Worm (Caenorhabditis elegans) whole organism, young adult: ENCODE results near the gene mec-14.

Experiments
- B0019.2 ChIP-seq: fragments of 200-800 bp; sonication (Bioruptor generic); conservative IDR thresholded peaks from 2 replicates; pipeline ENCODE4 v1.3.6; 2022; ENCODE audit warnings: missing genetic modification reagents, missing genetic modification characterization, missing compliant biosample characterization
- C17E4.6 ChIP-seq: fragments of 200-800 bp; sonication (Bioruptor generic); IDR thresholded peaks from 2 replicates; pipeline ENCODE4 v1.3.6; 2022; ENCODE audit warnings: missing genetic modification reagents, missing genetic modification characterization, missing compliant biosample characterization
- D2030.7 ChIP-seq: fragments of 200-800 bp; sonication (Bioruptor generic); IDR thresholded peaks from 2 replicates; pipeline ENCODE4 v1.3.6; 2022; ENCODE audit warnings: missing genetic modification reagents, missing genetic modification characterization, missing compliant biosample characterization
- F22D6.2 ChIP-seq: sonication (generic microtip); optimal IDR thresholded peaks from 2 replicates; lab custom pipeline; 2016; ENCODE audit warnings: mild to moderate bottlenecking, missing genetic modification characterization, missing compliant biosample characterization
- F23B12.7 ChIP-seq: sonication (generic microtip); optimal IDR thresholded peaks from 2 replicates; lab custom pipeline; 2017; ENCODE audit warnings: missing genetic modification characterization, mild to moderate bottlenecking, missing compliant biosample characterization, antibody characterized with exemption, moderate library complexity; ENCODE audit not compliant: insufficient read depth
- F39B2.1 ChIP-seq: fragments of 200-800 bp; sonication (Bioruptor generic); IDR thresholded peaks from 2 replicates; pipeline ENCODE4 v1.3.6; 2022; ENCODE audit warnings: missing genetic modification reagents, missing genetic modification characterization, missing compliant biosample characterization
- F49E8.2 ChIP-seq: sonication (generic microtip); optimal IDR thresholded peaks from 3 replicates; lab custom pipeline; 2017; ENCODE audit warnings: missing genetic modification characterization, mild to moderate bottlenecking, missing compliant biosample characterization, antibody characterized with exemption, moderate library complexity; ENCODE audit not compliant: insufficient read depth
- F52B5.7 ChIP-seq: sonication (generic microtip); optimal IDR thresholded peaks from 2 replicates; lab custom pipeline; 2016; ENCODE audit warnings: mild to moderate bottlenecking, missing genetic modification characterization, missing compliant biosample characterization
- F55B11.4 ChIP-seq: sonication (generic microtip); optimal IDR thresholded peaks from 2 replicates; lab custom pipeline; 2016; ENCODE audit warnings: missing compliant biosample characterization, missing genetic modification characterization, borderline replicate concordance; ENCODE audit not compliant: insufficient read depth
- F57A8.1 ChIP-seq: fragments of 200-800 bp; sonication (Bioruptor generic); optimal IDR thresholded peaks from 2 replicates; lab custom pipeline; 2018; ENCODE audit warnings: mild to moderate bottlenecking, missing genetic modification characterization, moderate library complexity, missing compliant biosample characterization
- T07F8.4 ChIP-seq: sonication (generic microtip); optimal IDR thresholded peaks from 2 replicates; lab custom pipeline; 2016; ENCODE audit warnings: mild to moderate bottlenecking, missing genetic modification characterization, moderate library complexity, missing compliant biosample characterization
- Y53F4B.3 ChIP-seq: fragments of 200-800 bp; sonication (Bioruptor generic); IDR thresholded peaks from 2 replicates; pipeline ENCODE4 v1.3.6; 2022; ENCODE audit warnings: missing genetic modification reagents, missing genetic modification characterization, missing compliant biosample characterization
- Y95B8A.8 ChIP-seq: fragments of 200-800 bp; sonication (Bioruptor generic); IDR thresholded peaks from 2 replicates; pipeline ENCODE4 v1.3.6; 2022; ENCODE audit warnings: missing genetic modification reagents, missing genetic modification characterization, missing compliant biosample characterization
- attf-6 ChIP-seq: fragments of 200-800 bp; sonication (Bioruptor generic); IDR thresholded peaks from 2 replicates; pipeline ENCODE4 v1.3.6; 2022; ENCODE audit warnings: missing genetic modification reagents, missing genetic modification characterization, missing compliant biosample characterization
- bed-1 ChIP-seq: fragments of 200-800 bp; sonication (Bioruptor generic); IDR thresholded peaks from 2 replicates; pipeline ENCODE4 v1.3.6; 2022; ENCODE audit warnings: missing genetic modification reagents, missing genetic modification characterization, missing compliant biosample characterization
- bed-2 ChIP-seq: fragments of 200-800 bp; sonication (Bioruptor generic); IDR thresholded peaks from 2 replicates; pipeline ENCODE4 v1.3.6; 2022; ENCODE audit warnings: missing genetic modification reagents, missing genetic modification characterization, missing compliant biosample characterization
- ccch-3 ChIP-seq: fragments of 200-800 bp; sonication (Bioruptor generic); optimal IDR thresholded peaks from 2 replicates; lab custom pipeline; 2018; ENCODE audit warnings: mild to moderate bottlenecking, missing genetic modification characterization, missing compliant biosample characterization
- cebp-1 ChIP-seq, 2 experiments: fragments of 200-800 bp in 1 of 2; sonication (Bioruptor generic) in 1 of 2; sonication (generic microtip) in 1 of 2; IDR thresholded peaks in 1 of 2; optimal IDR thresholded peaks in 1 of 2; 2 replicates each; pipeline versions ENCODE4 v1.3.6 to Lab custom; 2017 to 2022; ENCODE audit warnings: missing compliant biosample characterization in 2 of 2, missing genetic modification characterization in 2 of 2, mild to moderate bottlenecking in 1 of 2, missing genetic modification reagents in 1 of 2, moderate library complexity in 1 of 2
- ceh-100 ChIP-seq: fragments of 200-800 bp; sonication (Bioruptor generic); IDR thresholded peaks from 2 replicates; pipeline ENCODE4 v1.3.6; 2022; ENCODE audit warnings: missing genetic modification reagents, missing genetic modification characterization, missing compliant biosample characterization
- ceh-27 ChIP-seq: fragments of 200-800 bp; sonication (Bioruptor generic); optimal IDR thresholded peaks from 2 replicates; lab custom pipeline; 2018; ENCODE audit warnings: mild to moderate bottlenecking, missing genetic modification characterization, moderate library complexity, missing compliant biosample characterization
- ceh-40 ChIP-seq: fragments of 200-800 bp; sonication (Bioruptor generic); IDR thresholded peaks from 2 replicates; pipeline ENCODE4 v1.3.6; 2022; ENCODE audit warnings: missing genetic modification characterization, missing compliant biosample characterization
- ceh-58 ChIP-seq: fragments of 200-800 bp; sonication (Bioruptor generic); IDR thresholded peaks from 2 replicates; pipeline ENCODE4 v1.3.6; 2022; ENCODE audit warnings: missing genetic modification characterization, missing compliant biosample characterization
- ceh-79 ChIP-seq: sonication (generic microtip); optimal IDR thresholded peaks from 2 replicates; lab custom pipeline; 2017; ENCODE audit warnings: mild to moderate bottlenecking, missing genetic modification characterization, missing compliant biosample characterization
- chd-7 ChIP-seq: sonication (generic microtip); optimal IDR thresholded peaks from 2 replicates; lab custom pipeline; 2016; ENCODE audit warnings: mild to moderate bottlenecking, missing genetic modification characterization, moderate library complexity, missing compliant biosample characterization
- die-1 ChIP-seq: sonication (generic microtip); optimal IDR thresholded peaks from 2 replicates; lab custom pipeline; 2016; ENCODE audit warnings: missing genotype, mild to moderate bottlenecking, missing genetic modification characterization, missing compliant biosample characterization
- dox-1 ChIP-seq: fragments of 200-800 bp; sonication (Bioruptor generic); IDR thresholded peaks from 2 replicates; pipeline ENCODE4 v1.3.6; 2022; ENCODE audit warnings: missing genetic modification reagents, missing genetic modification characterization, missing compliant biosample characterization
- dpl-1 ChIP-seq: fragments of 150-350 bp; optimal IDR thresholded peaks from 2 replicates; lab custom pipeline; 2014; ENCODE audit warnings: missing biosample characterization, missing genetic modification reagents, missing genetic modification characterization
- efl-1 ChIP-seq: fragments of 150-350 bp; optimal IDR thresholded peaks from 2 replicates; lab custom pipeline; 2014; ENCODE audit warnings: missing biosample characterization, missing genetic modification reagents, missing genetic modification characterization
- egl-18 ChIP-seq: fragments of 200-800 bp; sonication (Bioruptor generic); IDR thresholded peaks from 2 replicates; pipeline ENCODE4 v1.3.6; 2022; ENCODE audit warnings: missing genetic modification reagents, missing genetic modification characterization, missing compliant biosample characterization
- fkh-3 ChIP-seq: sonication (generic microtip); optimal IDR thresholded peaks from 2 replicates; lab custom pipeline; 2016; ENCODE audit warnings: mild to moderate bottlenecking, missing genetic modification characterization, missing compliant biosample characterization
- hlh-12 ChIP-seq: sonication (generic microtip); optimal IDR thresholded peaks from 2 replicates; lab custom pipeline; 2016; ENCODE audit warnings: missing genetic modification characterization, missing compliant biosample characterization
- hmg-1.2 ChIP-seq: fragments of 200-800 bp; sonication (Bioruptor generic); IDR thresholded peaks from 2 replicates; pipeline ENCODE4 v1.3.6; 2022; ENCODE audit warnings: missing genetic modification reagents, missing genetic modification characterization, missing compliant biosample characterization
- lag-1 ChIP-seq: fragments of 200-800 bp; sonication (Bioruptor generic); IDR thresholded peaks from 2 replicates; pipeline ENCODE4 v1.3.6; 2022; ENCODE audit warnings: missing genetic modification reagents, missing genetic modification characterization, missing compliant biosample characterization
- lin-40 ChIP-seq: sonication (generic microtip); optimal IDR thresholded peaks from 2 replicates; lab custom pipeline; 2016; ENCODE audit warnings: missing genetic modification characterization, mild to moderate bottlenecking, missing compliant biosample characterization, missing genotype, missing genetic modification reagents
- lin-54 ChIP-seq: fragments of 200-800 bp; sonication (Bioruptor generic); optimal IDR thresholded peaks from 2 replicates; lab custom pipeline; 2018; ENCODE audit warnings: mild to moderate bottlenecking, missing genetic modification characterization, missing compliant biosample characterization
- lsy-27 ChIP-seq: sonication (generic microtip); optimal IDR thresholded peaks from 2 replicates; lab custom pipeline; 2017; ENCODE audit warnings: missing genetic modification characterization, mild to moderate bottlenecking, missing compliant biosample characterization, antibody characterized with exemption, missing genotype, borderline replicate concordance; ENCODE audit not compliant: insufficient read depth
- madf-6 ChIP-seq: fragments of 200-800 bp; sonication (Bioruptor generic); IDR thresholded peaks from 2 replicates; pipeline ENCODE4 v1.3.6; 2022; ENCODE audit warnings: missing genetic modification reagents, missing genetic modification characterization, missing compliant biosample characterization
- madf-8 ChIP-seq: fragments of 200-800 bp; sonication (Bioruptor generic); conservative IDR thresholded peaks from 2 replicates; pipeline ENCODE4 v1.3.6; 2022; ENCODE audit warnings: missing genetic modification reagents, missing genetic modification characterization, missing compliant biosample characterization
- mcd-1 ChIP-seq: fragments of 200-800 bp; sonication (Bioruptor generic); IDR thresholded peaks from 2 replicates; pipeline ENCODE4 v1.3.6; 2022; ENCODE audit warnings: missing genetic modification reagents, missing genetic modification characterization, missing compliant biosample characterization
- mxl-1 ChIP-seq: sonication (generic microtip); optimal IDR thresholded peaks from 2 replicates; lab custom pipeline; 2016; ENCODE audit warnings: missing genetic modification characterization, missing compliant biosample characterization
- nhr-120 ChIP-seq: fragments of 200-800 bp; sonication (Bioruptor generic); IDR thresholded peaks from 2 replicates; pipeline ENCODE4 v1.3.6; 2022; ENCODE audit warnings: missing genetic modification characterization, missing compliant biosample characterization
- nhr-27 ChIP-seq: fragments of 200-800 bp; sonication (Bioruptor generic); optimal IDR thresholded peaks from 2 replicates; lab custom pipeline; 2018; ENCODE audit warnings: mild to moderate bottlenecking, missing genetic modification characterization, moderate library complexity, missing compliant biosample characterization
- rpc-1 ChIP-seq, 2 experiments: fragments of 150-350 bp in 1 of 2; sonication (generic microtip) in 1 of 2; optimal IDR thresholded peaks; 2 replicates each; lab custom pipeline; 2014 to 2018; ENCODE audit warnings: missing biosample characterization in 1 of 2, missing genetic modification characterization in 1 of 2, missing genetic modification reagents in 1 of 2, missing genotype in 1 of 2
- sea-2 ChIP-seq: fragments of 200-800 bp; sonication (Bioruptor generic); IDR thresholded peaks from 2 replicates; pipeline ENCODE4 v1.3.6; 2022; ENCODE audit warnings: missing genetic modification characterization, missing compliant biosample characterization
- tlf-1 ChIP-seq: fragments of 200-800 bp; sonication (Bioruptor generic); optimal IDR thresholded peaks from 2 replicates; lab custom pipeline; 2018; ENCODE audit warnings: mild to moderate bottlenecking, missing genetic modification characterization, missing compliant biosample characterization
- unc-62 ChIP-seq: fragments of 150-350 bp; optimal IDR thresholded peaks from 2 replicates; lab custom pipeline; 2014; ENCODE audit warnings: missing biosample characterization, missing genetic modification reagents, missing genetic modification characterization
- xnd-1 ChIP-seq: sonication (generic microtip); optimal IDR thresholded peaks from 2 replicates; lab custom pipeline; 2016; ENCODE audit warnings: missing genotype, missing genetic modification reagents, missing genetic modification characterization, missing compliant biosample characterization
- ztf-6 ChIP-seq: fragments of 200-800 bp; sonication (Bioruptor generic); IDR thresholded peaks from 2 replicates; pipeline ENCODE4 v1.3.6; 2022; ENCODE audit warnings: missing genetic modification reagents, missing genetic modification characterization, missing compliant biosample characterization

Gene mec-14

DNA sequence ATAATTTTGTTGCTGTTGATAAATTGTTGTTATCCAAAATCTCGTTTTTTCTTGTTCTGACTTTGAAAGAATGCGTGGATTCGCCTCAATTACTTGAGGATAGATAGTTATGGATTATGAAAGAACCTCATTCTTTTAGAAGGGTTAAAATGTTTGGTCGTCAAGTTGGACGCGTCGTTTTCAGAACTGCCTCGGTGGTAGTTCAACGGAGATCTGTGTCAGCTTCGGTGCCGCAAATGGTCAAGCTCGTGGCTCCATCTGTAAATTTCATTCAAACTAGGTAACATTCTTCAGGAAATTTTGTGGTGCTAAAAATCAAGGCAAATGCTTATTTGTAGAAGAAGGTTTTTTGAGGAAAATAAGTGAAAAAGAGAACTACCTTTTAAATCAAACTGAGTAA is 12.2 kb downstream of the mec-14 start, which contains the start of gene ndab-2 (continued):
- TF ChIP-seq C17E4.6 (no peak), unc-62 (no peak), die-1 (no peak), ceh-58 (GFP tag; lab: Robert Waterston, UW) (0 out of 2 replicates have a peak, but pooled peaks have one; percentile 28), nhr-27 (no peak), nhr-120 (no peak), mcd-1 (GFP tag; lab: Robert Waterston, UW) (peak; percentile 47; the same call in 1 of the 2 replicates), ccch-3 (GFP tag; lab: Kevin White, UChicago) (no peak), hmg-1.2 (GFP tag; lab: Robert Waterston, UW) (peak; percentile 30; the same call in 1 of the 2 replicates), tlf-1 (peak; percentile 60), F22D6.2 (no peak), egl-18 (GFP tag; lab: Robert Waterston, UW) (no peak), Y53F4B.3 (GFP tag; lab: Robert Waterston, UW) (no peak), dox-1 (GFP tag; lab: Robert Waterston, UW) (0 out of 2 replicates have a peak, but pooled peaks have one; percentile 52), mxl-1 (tag; lab: Kevin White, UChicago) (no peak), F39B2.1 (GFP tag; lab: Robert Waterston, UW) (0 out of 2 replicates have a peak, but pooled peaks have one; percentile 65), lin-40 (tag; lab: Kevin White, UChicago) (no peak), rpc-1 (optimal IDR thresholded peaks at IDR 0.05; lab: Kevin White, UChicago) (no peak), rpc-1 (tag; optimal IDR thresholded peaks at IDR 0.05; lab: Kevin White, UChicago) (no peak), F49E8.2 (peak; percentile 26), madf-8 (no peak), dpl-1 (GFP tag; lab: Kevin White, UChicago) (no peak), ceh-79 (tag; lab: Kevin White, UChicago) (no peak), lin-54 (GFP tag; lab: Kevin White, UChicago) (peak; percentile 65), attf-6 (GFP tag; lab: Robert Waterston, UW) (peak; percentile 79), B0019.2 (GFP tag; lab: Robert Waterston, UW) (no peak), sea-2 (GFP tag; lab: Robert Waterston, UW) (no peak), F23B12.7 (no peak), T07F8.4 (tag; lab: Kevin White, UChicago) (no peak), D2030.7 (GFP tag; lab: Robert Waterston, UW) (no peak; the same call in 1 of the 2 replicates), efl-1 (GFP tag; lab: Kevin White, UChicago) (no peak), ztf-6 (GFP tag; lab: Robert Waterston, UW) (no peak), bed-2 (GFP tag; lab: Robert Waterston, UW) (no peak), ceh-27 (GFP tag; lab: Kevin White, UChicago) (no peak), F55B11.4 (tag; lab: Kevin White, UChicago) (no peak), ceh-40 (no peak), fkh-3 (tag; lab: Kevin White, UChicago) (no peak), chd-7 (no peak), F52B5.7 (tag; lab: Kevin White, UChicago) (no peak), Y95B8A.8 (GFP tag; lab: Robert Waterston, UW) (no peak), F57A8.1 (GFP tag; lab: Kevin White, UChicago) (no peak), lag-1 (no peak), hlh-12 (tag; lab: Kevin White, UChicago) (no peak), xnd-1 (tag; lab: Kevin White, UChicago) (no peak), lsy-27 (no peak), bed-1 (GFP tag; lab: Robert Waterston, UW) (no peak), ceh-100 (GFP tag; lab: Robert Waterston, UW) (peak; percentile 59; the same call in 1 of the 2 replicates), madf-6 (GFP tag; lab: Robert Waterston, UW) (peak; percentile 70), cebp-1 (GFP tag; IDR thresholded peaks at IDR 0.05; lab: Robert Waterston, UW) (no peak), cebp-1 (tag; optimal IDR thresholded peaks at IDR 0.05; lab: Kevin White, UChicago) (peak; percentile 49)
